Worm (Caenorhabditis elegans): ENCODE measurements around the gene B0222.11.

DNA sequence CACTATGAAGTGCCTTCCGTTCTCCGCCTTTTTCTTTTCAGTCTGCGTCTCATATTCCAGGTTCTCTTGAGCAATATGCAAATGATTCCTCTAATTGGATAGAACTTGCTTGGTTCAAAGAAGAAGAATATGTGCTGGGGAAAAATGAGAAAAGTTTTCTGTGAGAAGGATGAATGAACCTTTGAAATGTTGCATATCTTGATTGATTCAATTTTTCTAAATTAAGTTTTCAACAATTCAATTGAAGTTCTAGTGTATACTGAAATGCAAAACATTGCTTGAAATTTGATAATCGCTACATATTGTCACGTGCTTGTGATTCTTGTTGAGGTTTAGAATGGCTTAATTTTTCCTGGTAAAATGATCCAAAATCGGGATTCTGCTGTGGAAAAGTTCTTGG lies 10.4 kb downstream of the B0222.11 start:
- TF ChIP-seq R02D3.7 (tag; optimal IDR thresholded peaks at IDR 0.05) (no peak), ceh-82 (tag; optimal IDR thresholded peaks at IDR 0.05) (no peak), ama-1 (optimal IDR thresholded peaks at IDR 0.05) (no peak), aly-2 (tag; optimal IDR thresholded peaks at IDR 0.05) (no peak), unc-62 (GFP tag; optimal IDR thresholded peaks at IDR 0.05) (no peak), nhr-10 (tag; optimal IDR thresholded peaks at IDR 0.05) (no peak), ZK546.5 (tag; optimal IDR thresholded peaks at IDR 0.05) (no peak), lsy-2 (tag; optimal IDR thresholded peaks at IDR 0.05) (no peak), ztf-11 (tag; optimal IDR thresholded peaks at IDR 0.05) (no peak), zag-1 (tag; optimal IDR thresholded peaks at IDR 0.05) (no peak)
